Worm (Caenorhabditis elegans): ENCODE data around the gene coel-1.

DNA sequence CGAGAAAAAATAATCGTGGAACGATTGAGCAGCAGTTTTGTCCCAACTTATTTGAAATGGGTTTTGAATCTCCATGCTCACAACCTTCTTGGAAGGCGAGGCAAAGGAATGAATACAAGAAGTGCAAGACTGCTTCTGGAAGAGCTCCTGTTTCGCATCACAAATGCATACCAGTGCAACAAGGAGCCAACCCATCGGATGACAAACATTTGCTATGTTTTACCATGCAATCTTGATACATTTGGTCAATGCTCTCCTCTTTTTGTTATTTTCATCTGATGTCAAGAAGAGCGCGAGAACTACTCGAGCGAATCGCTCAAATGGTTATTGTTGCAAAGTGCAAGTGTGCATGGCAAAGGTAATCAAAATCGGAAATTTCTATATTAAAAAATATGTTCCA is 8.7 kb downstream of the coel-1 start, which contains the start of gene mec-18:
- no peak for TF ChIP-seq lin-13 (tag; optimal IDR thresholded peaks at IDR 0.05)
- TF ChIP-seq M03D4.4 (tag; optimal IDR thresholded peaks at IDR 0.05), result no peak
- TF ChIP-seq tbx-8 (GFP tag; optimal IDR thresholded peaks at IDR 0.05), result no peak
- TF ChIP-seq zip-8 (tag; optimal IDR thresholded peaks at IDR 0.05), result no peak
